Worm (Caenorhabditis elegans): ENCODE data around the gene wee-1.3.

ce11 chrII:9686663-9687193 is 29.5 kb downstream of the wee-1.3 start, which contains the start of gene ZK1320.9:
- TF ChIP-seq daf-16 (GFP tag; optimal IDR thresholded peaks at IDR 0.05) (no peak), daf-16 (tag; optimal IDR thresholded peaks at IDR 0.05) (peak; percentile 54), lin-13 (GFP tag; optimal IDR thresholded peaks at IDR 0.05) (no peak)

Measured in whole organism, L4 larva.